Fruit fly (Drosophila melanogaster) whole organism, embryonic: Measurements from ENCODE around the gene prtp.

ENCODE experiments used
- ATbp ChIP-seq: fragments of 200-800 bp; sonication (Bioruptor generic); optimal IDR thresholded peaks from 2 replicates; lab custom pipeline; 2017; ENCODE audit warnings: missing biosample characterization, mild to moderate bottlenecking, missing genetic modification characterization, missing genetic modification reagents
- BEAF-32 ChIP-seq: fragments of 200-800 bp; sonication (Bioruptor generic); optimal IDR thresholded peaks from 3 replicates; lab custom pipeline; 2017; ENCODE audit warnings: missing biosample characterization, missing genetic modification characterization, mild to moderate bottlenecking, moderate library complexity, missing genetic modification reagents
- CG10959 ChIP-seq: fragments of 200-800 bp; sonication (Bioruptor generic); IDR thresholded peaks from 2 replicates; pipeline ENCODE4 v1.3.6; 2022; ENCODE audit warnings: missing biosample characterization, missing genetic modification characterization
- CG12299 ChIP-seq: fragments of 200-800 bp; sonication (Bioruptor generic); optimal IDR thresholded peaks from 2 replicates; lab custom pipeline; 2018; ENCODE audit warnings: missing biosample characterization, mild to moderate bottlenecking, missing genetic modification characterization
- CG15601 ChIP-seq: fragments of 200-800 bp; sonication (Bioruptor generic); optimal IDR thresholded peaks from 3 replicates; lab custom pipeline; 2019; ENCODE audit warnings: missing biosample characterization, mild to moderate bottlenecking, missing genetic modification characterization, moderate library complexity
- CG16863 ChIP-seq: fragments of 200-800 bp; sonication (Bioruptor generic); optimal IDR thresholded peaks from 3 replicates; lab custom pipeline; 2016; ENCODE audit warnings: missing biosample characterization, missing genetic modification characterization
- CG18476 ChIP-seq: fragments of 200-800 bp; sonication (Bioruptor generic); optimal IDR thresholded peaks from 2 replicates; lab custom pipeline; 2016; ENCODE audit warnings: missing biosample characterization, mild to moderate bottlenecking, missing genetic modification characterization
- CG18619 ChIP-seq: fragments of 200-800 bp; sonication (Bioruptor generic); optimal IDR thresholded peaks from 3 replicates; lab custom pipeline; 2017; ENCODE audit warnings: missing biosample characterization, mild to moderate bottlenecking, missing genetic modification characterization
- CG2120 ChIP-seq: fragments of 200-800 bp; sonication (Bioruptor generic); optimal IDR thresholded peaks from 3 replicates; lab custom pipeline; 2016; ENCODE audit warnings: missing biosample characterization, missing genetic modification characterization
- CG30403 ChIP-seq: fragments of 200-800 bp; sonication (Bioruptor generic); optimal IDR thresholded peaks from 3 replicates; lab custom pipeline; 2016; ENCODE audit warnings: missing biosample characterization, missing genetic modification characterization
- CG31224 ChIP-seq: fragments of 200-800 bp; sonication (Bioruptor generic); IDR thresholded peaks from 2 replicates; pipeline ENCODE4 v1.3.6; 2022; ENCODE audit warnings: missing biosample characterization, missing genetic modification characterization
- CG3838 ChIP-seq: fragments of 200-800 bp; sonication (Bioruptor generic); optimal IDR thresholded peaks from 3 replicates; lab custom pipeline; 2016; ENCODE audit warnings: missing biosample characterization, missing genetic modification characterization
- CG6683 ChIP-seq: fragments of 200-800 bp; sonication (Bioruptor generic); optimal IDR thresholded peaks from 2 replicates; lab custom pipeline; 2017; ENCODE audit warnings: missing biosample characterization, mild to moderate bottlenecking, missing genetic modification characterization, missing genetic modification reagents
- CG6689 ChIP-seq: fragments of 200-800 bp; sonication (Bioruptor generic); IDR thresholded peaks from 2 replicates; pipeline ENCODE4 v1.3.6; 2022; ENCODE audit warnings: missing biosample characterization, missing genetic modification characterization
- CG6791 ChIP-seq: fragments of 200-800 bp; sonication (Bioruptor generic); IDR thresholded peaks from 3 replicates; pipeline ENCODE4 v1.3.6; 2022; ENCODE audit warnings: missing biosample characterization, missing genetic modification characterization; ENCODE audit not compliant: partially characterized antibody
- CG7357 ChIP-seq: fragments of 200-800 bp; sonication (Bioruptor generic); IDR thresholded peaks from 3 replicates; pipeline ENCODE4 v1.3.6; 2022; ENCODE audit warnings: missing biosample characterization, missing genetic modification characterization
- CG7556 ChIP-seq: fragments of 200-800 bp; sonication (Bioruptor generic); optimal IDR thresholded peaks from 2 replicates; lab custom pipeline; 2017; ENCODE audit warnings: missing biosample characterization, mild to moderate bottlenecking, missing genetic modification characterization
- Doc3 ChIP-seq: fragments of 200-800 bp; sonication (Bioruptor generic); IDR thresholded peaks from 3 replicates; pipeline ENCODE4 v1.3.6; 2022; ENCODE audit warnings: missing biosample characterization, missing genetic modification characterization; ENCODE audit not compliant: partially characterized antibody
- ERR ChIP-seq: fragments of 200-800 bp; sonication (Bioruptor generic); optimal IDR thresholded peaks from 2 replicates; lab custom pipeline; 2016; ENCODE audit warnings: missing biosample characterization, missing genetic modification characterization
- Fer2 ChIP-seq: fragments of 200-800 bp; sonication (Bioruptor generic); optimal IDR thresholded peaks from 2 replicates; lab custom pipeline; 2018; ENCODE audit warnings: missing biosample characterization, mild to moderate bottlenecking, missing genetic modification characterization, moderate library complexity
- Fer3 ChIP-seq: fragments of 200-800 bp; sonication (Bioruptor generic); optimal IDR thresholded peaks from 2 replicates; lab custom pipeline; 2018; ENCODE audit warnings: missing biosample characterization, mild to moderate bottlenecking, missing genetic modification characterization, moderate library complexity
- HLH4C ChIP-seq: fragments of 200-800 bp; sonication (Bioruptor generic); IDR thresholded peaks from 3 replicates; pipeline ENCODE4 v1.3.6; 2022; ENCODE audit warnings: missing biosample characterization, missing genetic modification characterization; ENCODE audit not compliant: partially characterized antibody
- Hr39 ChIP-seq: fragments of >200 bp; optimal IDR thresholded peaks from 2 replicates; lab custom pipeline; 2017
- Hr51 ChIP-seq, 2 experiments: fragments of 200-800 bp; sonication (Bioruptor generic); optimal IDR thresholded peaks; 2 replicates in 1 of 2; 3 replicates in 1 of 2; lab custom pipeline; 2016 to 2018; ENCODE audit warnings: missing biosample characterization in 2 of 2, missing genetic modification characterization in 2 of 2, mild to moderate bottlenecking in 1 of 2, moderate library complexity in 1 of 2
- Lim3 ChIP-seq: fragments of 200-800 bp; sonication (Bioruptor generic); IDR thresholded peaks from 2 replicates; pipeline ENCODE4 v1.3.6; 2022; ENCODE audit warnings: missing biosample characterization, missing genetic modification characterization
- MBD-R2 ChIP-seq: fragments of 200-800 bp; sonication (Bioruptor generic); IDR thresholded peaks from 2 replicates; pipeline ENCODE4 v1.3.6; 2022; ENCODE audit warnings: missing biosample characterization, missing genetic modification characterization
- Opbp ChIP-seq: fragments of 200-800 bp; sonication (Bioruptor generic); IDR thresholded peaks from 3 replicates; pipeline ENCODE4 v1.3.6; 2022; ENCODE audit warnings: missing biosample characterization, missing genetic modification characterization; ENCODE audit not compliant: partially characterized antibody
- Optix ChIP-seq: fragments of 200-800 bp; sonication (Bioruptor generic); IDR thresholded peaks from 3 replicates; pipeline ENCODE4 v1.3.6; 2022; ENCODE audit warnings: missing biosample characterization, missing genetic modification characterization
- Ptx1 ChIP-seq: fragments of 200-800 bp; sonication (Bioruptor generic); IDR thresholded peaks from 2 replicates; pipeline ENCODE4 v1.3.6; 2022; ENCODE audit warnings: missing biosample characterization, missing genetic modification characterization
- Sry-β ChIP-seq: fragments of 200-800 bp; sonication (Bioruptor generic); optimal IDR thresholded peaks from 2 replicates; lab custom pipeline; 2018; ENCODE audit warnings: missing biosample characterization, mild to moderate bottlenecking, missing genetic modification characterization, moderate library complexity
- Sry-δ ChIP-seq: fragments of 200-800 bp; sonication (Bioruptor generic); optimal IDR thresholded peaks from 2 replicates; lab custom pipeline; 2016; ENCODE audit warnings: missing biosample characterization, missing genetic modification characterization
- al ChIP-seq: fragments of 200-800 bp; sonication (Bioruptor generic); IDR thresholded peaks from 2 replicates; pipeline ENCODE4 v1.3.6; 2022; ENCODE audit warnings: missing biosample characterization, missing genetic modification characterization
- bbx ChIP-seq: fragments of 200-800 bp; sonication (Bioruptor generic); IDR thresholded peaks from 2 replicates; pipeline ENCODE4 v1.3.6; 2022; ENCODE audit warnings: missing biosample characterization, missing genetic modification characterization; ENCODE audit not compliant: partially characterized antibody
- chm ChIP-seq: fragments of 200-800 bp; sonication (Bioruptor generic); IDR thresholded peaks from 2 replicates; pipeline ENCODE4 v1.3.6; 2022; ENCODE audit warnings: missing biosample characterization, missing genetic modification characterization
- disco-r ChIP-seq: fragments of 200-800 bp; sonication (Bioruptor generic); optimal IDR thresholded peaks from 2 replicates; lab custom pipeline; 2016; ENCODE audit warnings: missing biosample characterization, missing genetic modification characterization
- en ChIP-seq: fragments of 200-800 bp; sonication (Bioruptor generic); optimal IDR thresholded peaks from 2 replicates; lab custom pipeline; 2016; ENCODE audit warnings: missing biosample characterization, missing genetic modification characterization
- esg ChIP-seq: fragments of 200-800 bp; sonication (Bioruptor generic); conservative IDR thresholded peaks from 2 replicates; pipeline ENCODE4 v1.3.6; 2022; ENCODE audit warnings: missing biosample characterization, missing genetic modification characterization
- fd102C ChIP-seq: fragments of 200-800 bp; sonication (Bioruptor generic); optimal IDR thresholded peaks from 2 replicates; lab custom pipeline; 2018; ENCODE audit warnings: missing biosample characterization, mild to moderate bottlenecking, missing genetic modification characterization, moderate library complexity
- her ChIP-seq: fragments of 200-800 bp; sonication (Bioruptor generic); optimal IDR thresholded peaks from 2 replicates; lab custom pipeline; 2016; ENCODE audit warnings: missing biosample characterization, missing genetic modification characterization
- hkb ChIP-seq, 2 experiments: fragments of 200-800 bp in 1 of 2; fragments of >200 bp in 1 of 2; sonication (Bioruptor generic) in 1 of 2; IDR thresholded peaks in 1 of 2; optimal IDR thresholded peaks in 1 of 2; 2 replicates each; pipeline versions ENCODE4 v1.3.6 to Lab custom; 2017 to 2022; ENCODE audit warnings: missing biosample characterization in 1 of 2, missing genetic modification characterization in 1 of 2
- ken ChIP-seq: fragments of 200-800 bp; sonication (Bioruptor generic); IDR thresholded peaks from 3 replicates; pipeline ENCODE4 v1.3.6; 2022; ENCODE audit warnings: missing biosample characterization, missing genetic modification characterization
- pb ChIP-seq: fragments of 200-800 bp; sonication (Bioruptor generic); optimal IDR thresholded peaks from 3 replicates; lab custom pipeline; 2016; ENCODE audit warnings: missing biosample characterization, missing genetic modification characterization
- peb ChIP-seq: fragments of 200-800 bp; sonication (Bioruptor generic); IDR thresholded peaks from 2 replicates; pipeline ENCODE4 v1.3.6; 2022; ENCODE audit warnings: missing biosample characterization, missing genetic modification characterization
- phol ChIP-seq: fragments of 200-800 bp; sonication (Bioruptor generic); optimal IDR thresholded peaks from 3 replicates; lab custom pipeline; 2018; ENCODE audit warnings: missing biosample characterization, mild to moderate bottlenecking, missing genetic modification characterization, moderate library complexity
- seq ChIP-seq: fragments of 200-800 bp; sonication (Bioruptor generic); IDR thresholded peaks from 2 replicates; pipeline ENCODE4 v1.3.6; 2022; ENCODE audit warnings: missing biosample characterization, missing genetic modification characterization
- slbo ChIP-seq: fragments of 200-800 bp; sonication (Bioruptor generic); IDR thresholded peaks from 2 replicates; pipeline ENCODE4 v1.3.6; 2022; ENCODE audit warnings: missing biosample characterization, missing genetic modification characterization
- ssp ChIP-seq: fragments of 200-800 bp; sonication (Bioruptor generic); IDR thresholded peaks from 2 replicates; pipeline ENCODE4 v1.3.6; 2022; ENCODE audit warnings: missing biosample characterization, missing genetic modification characterization
- tna ChIP-seq: fragments of 200-800 bp; sonication (Bioruptor generic); IDR thresholded peaks from 2 replicates; pipeline ENCODE4 v1.3.6; 2022; ENCODE audit warnings: missing biosample characterization, missing genetic modification characterization; ENCODE audit not compliant: partially characterized antibody
- usp ChIP-seq: fragments of >200 bp; optimal IDR thresholded peaks from 2 replicates; lab custom pipeline; 2017; ENCODE audit warnings: missing biosample characterization, missing genetic modification characterization

Gene prtp

dm6 chrX:11716731-11717326, at the start of gene prtp:
Gene prtp (plus strand): TSS chrX:11716756.
- TF ChIP-seq en (no peak), MBD-R2 (GFP tag; lab: Robert Waterston, UW) (peak; percentile 51), al (GFP tag; lab: Robert Waterston, UW) (no peak), CG16863 (GFP tag; lab: Kevin White, UChicago) (no peak), CG30403 (GFP tag; lab: Kevin White, UChicago) (no peak), fd102C (GFP tag; lab: Kevin White, UChicago) (no peak), CG18476 (peak; percentile 34), HLH4C (GFP tag; lab: Robert Waterston, UW) (peak; percentile 56; the same call in 2 of the 3 replicates), CG6791 (GFP tag; lab: Robert Waterston, UW) (0 out of 3 replicates have a peak, but pooled peaks have one; percentile 56), Ptx1 (GFP tag; lab: Robert Waterston, UW) (0 out of 2 replicates have a peak, but pooled peaks have one; percentile 38), CG15601 (tag; lab: Kevin White, UChicago) (peak; percentile 25), CG31224 (GFP tag; lab: Robert Waterston, UW) (no peak), Opbp (GFP tag; lab: Robert Waterston, UW) (no peak), CG6683 (GFP tag; lab: Kevin White, UChicago) (no peak), Lim3 (GFP tag; lab: Robert Waterston, UW) (no peak), CG6689 (GFP tag; lab: Robert Waterston, UW) (no peak), pb (GFP tag; lab: Kevin White, UChicago) (no peak), seq (no peak), CG2120 (no peak), Optix (GFP tag; lab: Robert Waterston, UW) (no peak), her (GFP tag; lab: Kevin White, UChicago) (no peak), peb (GFP tag; lab: Robert Waterston, UW) (no peak), CG7357 (GFP tag; lab: Robert Waterston, UW) (no peak), CG18619 (no peak), phol (tag; lab: Kevin White, UChicago) (peak; percentile 27), hkb (optimal IDR thresholded peaks at IDR 0.05; lab: Kevin White, UChicago) (no peak), hkb (GFP tag; IDR thresholded peaks at IDR 0.05; lab: Robert Waterston, UW) (peak; percentile 50; the same call in 1 of the 2 replicates), CG3838 (no peak), CG10959 (peak; percentile 12; the same call in 1 of the 2 replicates), ATbp (GFP tag; lab: Kevin White, UChicago) (no peak), slbo (GFP tag; lab: Robert Waterston, UW) (0 out of 2 replicates have a peak, but pooled peaks have one; percentile 3), BEAF-32 (peak; percentile 68), CG12299 (peak; percentile 26), Doc3 (GFP tag; lab: Robert Waterston, UW) (no peak; the same call in 2 of the 3 replicates), ssp (0 out of 2 replicates have a peak, but pooled peaks have one; percentile 19), Fer3 (tag; lab: Kevin White, UChicago) (peak; percentile 30), esg (no peak), disco-r (GFP tag; lab: Kevin White, UChicago) (no peak), ERR (GFP tag; lab: Kevin White, UChicago) (no peak), bbx (GFP tag; lab: Robert Waterston, UW) (peak; percentile 32; the same call in 1 of the 2 replicates), Hr39 (lab: Kevin White, UChicago) (no peak), ken (GFP tag; lab: Robert Waterston, UW) (peak; percentile 55; the same call in 1 of the 3 replicates), CG7556 (GFP tag; lab: Kevin White, UChicago) (no peak), chm (GFP tag; lab: Robert Waterston, UW) (0 out of 2 replicates have a peak, but pooled peaks have one; percentile 13), Hr51 (GFP tag; optimal IDR thresholded peaks at IDR 0.05; lab: Kevin White, UChicago) (no peak), usp (GFP tag; lab: Kevin White, UChicago) (no peak), Fer2 (no peak), Sry-δ (GFP tag; lab: Kevin White, UChicago) (peak; percentile 57), Sry-β (GFP tag; lab: Kevin White, UChicago) (peak; percentile 78), tna (GFP tag; lab: Robert Waterston, UW) (no peak)
